Worm (Caenorhabditis elegans): Measurements from ENCODE around the gene rps-11.

DNA sequence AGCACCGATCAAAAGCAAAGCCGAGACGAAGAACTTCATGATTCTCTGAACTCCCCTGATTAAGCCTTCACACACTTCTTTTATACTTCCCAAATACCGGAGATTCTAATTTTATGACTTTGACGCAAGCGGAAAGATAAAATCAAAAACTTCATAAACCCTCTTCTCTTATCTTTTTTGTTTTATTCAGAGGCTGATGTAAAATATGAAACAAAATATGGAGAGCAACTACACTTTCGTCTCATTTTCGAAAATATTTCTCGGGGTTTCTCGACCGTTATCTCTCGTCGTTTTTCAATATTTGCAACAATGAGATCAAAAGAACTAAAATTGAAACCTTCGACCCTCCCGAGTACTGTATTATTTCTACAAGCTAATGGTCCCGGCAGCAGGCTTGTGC, 20.6 kb downstream of the rps-11 start, which contains the start of gene lys-4:
- TF ChIP-seq elt-3 (tag; optimal IDR thresholded peaks at IDR 0.05) (no peak), snpc-4 (tag; optimal IDR thresholded peaks at IDR 0.05) (no peak), elt-1 (tag; optimal IDR thresholded peaks at IDR 0.05) (no peak), aly-2 (tag; optimal IDR thresholded peaks at IDR 0.05) (no peak), elt-2 (tag; optimal IDR thresholded peaks at IDR 0.05) (peak; percentile 82)
